Fruit fly (Drosophila melanogaster): ENCODE results near the gene CG12268.
A peak's percentile ranks its signal among the peaks of the same experiment; 100 is the strongest.

The CG12268 gene

DNA sequence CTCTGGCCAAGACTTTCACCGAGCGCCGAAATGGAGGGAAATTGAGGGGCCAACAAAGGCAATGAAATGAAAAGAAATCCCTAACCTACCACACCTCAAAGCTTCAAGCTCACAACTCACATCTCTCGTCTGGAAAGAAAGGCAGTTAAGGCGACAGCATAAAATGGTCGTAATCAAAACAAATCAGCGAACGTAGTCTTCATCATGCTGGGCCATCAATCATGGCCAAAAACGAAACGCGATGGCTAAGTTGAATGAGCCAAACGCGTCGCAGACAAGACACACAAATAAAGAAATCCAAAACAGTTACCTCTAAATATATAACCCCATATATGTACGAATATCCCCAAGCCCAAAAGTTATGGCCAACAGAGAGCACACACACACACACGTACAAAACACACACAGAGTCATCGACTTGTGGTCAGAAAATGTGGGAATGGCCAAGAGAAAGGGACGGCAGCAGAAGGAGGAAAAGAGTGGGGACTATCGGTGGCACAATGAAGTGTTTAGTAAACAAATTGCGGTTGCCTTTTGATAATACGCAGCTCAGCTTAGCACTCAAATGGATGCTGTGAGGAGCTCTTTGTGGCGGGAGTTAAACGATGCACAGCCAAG lies 37.0 kb downstream of the CG12268 start:
- TF ChIP-seq CG6854 (GFP tag; optimal IDR thresholded peaks at IDR 0.05) (peak; percentile 7), fkh (GFP tag; optimal IDR thresholded peaks at IDR 0.05) (peak; percentile 19), Gug (GFP tag; IDR thresholded peaks at IDR 0.05) (no peak), Eip78C (GFP tag) (peak; percentile 37)

- peak; percentile 68 for TF ChIP-seq CG32006 (GFP tag; optimal IDR thresholded peaks at IDR 0.05)
- TF ChIP-seq CG4318 (GFP tag; optimal IDR thresholded peaks at IDR 0.05), result peak; percentile 14
- TF ChIP-seq svp (GFP tag), result no peak
- TF ChIP-seq Smox (GFP tag; optimal IDR thresholded peaks at IDR 0.05), result no peak
- TF ChIP-seq CG6276 (GFP tag; optimal IDR thresholded peaks at IDR 0.05), result peak; percentile 35
- peak; percentile 40; the same call in 1 of the 3 replicates for TF ChIP-seq eg (GFP tag; IDR thresholded peaks at IDR 0.05)
- peak; percentile 59; the same call in 1 of the 3 replicates for TF ChIP-seq CG8119 (GFP tag; IDR thresholded peaks at IDR 0.05)
- TF ChIP-seq Hr4 (GFP tag; optimal IDR thresholded peaks at IDR 0.05), result peak; percentile 70
- no peak; the same call in 1 of the 2 replicates for TF ChIP-seq CG11294 (GFP tag; IDR thresholded peaks at IDR 0.05)
- TF ChIP-seq Eip78C (GFP tag), result peak; percentile 42
- TF ChIP-seq CG3919 (GFP tag; optimal IDR thresholded peaks at IDR 0.05), result peak; percentile 2
- TF ChIP-seq CG34406 (GFP tag; optimal IDR thresholded peaks at IDR 0.05), result no peak
- TF ChIP-seq dac (GFP tag; optimal IDR thresholded peaks at IDR 0.05), result peak; percentile 2
- TF ChIP-seq Sox15 (GFP tag; optimal IDR thresholded peaks at IDR 0.05), result no peak
- peak; percentile 75 for TF ChIP-seq CG15336 (GFP tag; IDR thresholded peaks at IDR 0.05)
- TF ChIP-seq OdsH (GFP tag; optimal IDR thresholded peaks at IDR 0.05), result peak; percentile 13
Measured at dm6 chr3R:23910260-23910887, 37.9 kb downstream of the CG12268 start.

dm6 chr3R:23909347-23909862 lies 38.8 kb downstream of the CG12268 start:
- TF ChIP-seq CG11902 (GFP tag; optimal IDR thresholded peaks at IDR 0.05), result peak; percentile 77
- TF ChIP-seq CG8632 (GFP tag; optimal IDR thresholded peaks at IDR 0.05), result peak; percentile 86
- TF ChIP-seq Ets96B (tag; optimal IDR thresholded peaks at IDR 0.05), result peak; percentile 81
- TF ChIP-seq CG8319 (GFP tag; optimal IDR thresholded peaks at IDR 0.05), result peak; percentile 60
- TF ChIP-seq ss (GFP tag; optimal IDR thresholded peaks at IDR 0.05), result peak in 1 of 2 experiments; percentile 88
- peak; percentile 83 for TF ChIP-seq CG6792 (GFP tag; optimal IDR thresholded peaks at IDR 0.05)
- peak; percentile 71 for TF ChIP-seq lz (GFP tag; optimal IDR thresholded peaks at IDR 0.05)
- peak; percentile 86 for TF ChIP-seq CG31627 (GFP tag; optimal IDR thresholded peaks at IDR 0.05)
- TF ChIP-seq Hr39 (GFP tag; optimal IDR thresholded peaks at IDR 0.05), result peak; percentile 82
- peak; percentile 84 for TF ChIP-seq esn (GFP tag; optimal IDR thresholded peaks at IDR 0.05)
- TF ChIP-seq CG4318 (GFP tag; optimal IDR thresholded peaks at IDR 0.05), result no peak
- TF ChIP-seq Sox14 (GFP tag; optimal IDR thresholded peaks at IDR 0.05), result peak; percentile 79
- TF ChIP-seq achi (GFP tag; optimal IDR thresholded peaks at IDR 0.05), result peak; percentile 76
- peak; percentile 80 for TF ChIP-seq net (GFP tag; optimal IDR thresholded peaks at IDR 0.05)
- TF ChIP-seq CG34406 (GFP tag; optimal IDR thresholded peaks at IDR 0.05), result peak; percentile 88
- no peak for TF ChIP-seq Eip93F (GFP tag; optimal IDR thresholded peaks at IDR 0.05)
- TF ChIP-seq cyc (GFP tag; optimal IDR thresholded peaks at IDR 0.05), result peak; percentile 29
- peak; percentile 69 for TF ChIP-seq CG1621 (tag; optimal IDR thresholded peaks at IDR 0.05)
- TF ChIP-seq CG6163 (GFP tag; IDR thresholded peaks at IDR 0.05), result 0 out of 3 replicates have a peak, but pooled peaks have one; percentile 21
- peak; percentile 18 for TF ChIP-seq fd85E (GFP tag; optimal IDR thresholded peaks at IDR 0.05)
- peak; percentile 26 for TF ChIP-seq CG6854 (GFP tag; optimal IDR thresholded peaks at IDR 0.05)
- peak; percentile 68 for TF ChIP-seq dsx (GFP tag; optimal IDR thresholded peaks at IDR 0.05; ENCODE audit: poor library complexity, severe bottlenecking)
- peak; percentile 62 for TF ChIP-seq CG7368 (GFP tag; optimal IDR thresholded peaks at IDR 0.05)
- TF ChIP-seq topi (GFP tag; optimal IDR thresholded peaks at IDR 0.05), result peak; percentile 78
- TF ChIP-seq Blimp-1 (GFP tag; optimal IDR thresholded peaks at IDR 0.05), result peak; percentile 19
- TF ChIP-seq Lpt (GFP tag; optimal IDR thresholded peaks at IDR 0.05), result no peak
- TF ChIP-seq CG9139 (GFP tag; optimal IDR thresholded peaks at IDR 0.05), result peak; percentile 53
- peak; percentile 5; the same call in 1 of the 2 replicates for TF ChIP-seq CG11294 (GFP tag; IDR thresholded peaks at IDR 0.05)
- TF ChIP-seq pdm3 (GFP tag; optimal IDR thresholded peaks at IDR 0.05), result peak; percentile 81
- TF ChIP-seq CG10669 (GFP tag; optimal IDR thresholded peaks at IDR 0.05), result peak; percentile 87
- TF ChIP-seq Eip78C (GFP tag), result peak; percentile 94
- peak; percentile 77 for TF ChIP-seq Sox15 (GFP tag; optimal IDR thresholded peaks at IDR 0.05)
- peak; percentile 53 for TF ChIP-seq CG6808 (GFP tag; optimal IDR thresholded peaks at IDR 0.05)
